Worm (Caenorhabditis elegans) whole organism, L3 larva: ENCODE data around the gene F11C1.10.
A peak's percentile ranks its signal among the peaks of the same experiment; 100 is the strongest.

Experiments used
- ZK546.5 ChIP-seq: sonication (generic microtip); optimal IDR thresholded peaks from 2 replicates; lab custom pipeline; 2017; ENCODE audit warnings: missing biosample characterization, missing genetic modification characterization
- aly-2 ChIP-seq: fragments of 150-350 bp; optimal IDR thresholded peaks from 2 replicates; lab custom pipeline; 2014; ENCODE audit warnings: missing biosample characterization, missing genetic modification characterization
- ama-1 ChIP-seq: fragments of 150-350 bp; optimal IDR thresholded peaks from 2 replicates; lab custom pipeline; 2018
- ceh-16 ChIP-seq: sonication (generic microtip); optimal IDR thresholded peaks from 2 replicates; lab custom pipeline; 2017; ENCODE audit warnings: missing biosample characterization, missing genetic modification characterization
- ceh-28 ChIP-seq: fragments of 150-350 bp; optimal IDR thresholded peaks from 2 replicates; lab custom pipeline; 2014; ENCODE audit warnings: missing biosample characterization, missing genetic modification reagents, missing genetic modification characterization
- ceh-82 ChIP-seq: fragments of 150-350 bp; optimal IDR thresholded peaks from 2 replicates; lab custom pipeline; 2014; ENCODE audit warnings: missing biosample characterization, missing genetic modification characterization
- egl-27 ChIP-seq: sonication (generic microtip); optimal IDR thresholded peaks from 4 replicates; lab custom pipeline; 2017; ENCODE audit warnings: missing biosample characterization, missing genetic modification reagents, missing genetic modification characterization
- elt-2 ChIP-seq: sonication (generic microtip); optimal IDR thresholded peaks from 2 replicates; lab custom pipeline; 2016; ENCODE audit warnings: missing genetic modification reagents, mild to moderate bottlenecking, missing genetic modification characterization, missing compliant biosample characterization
- elt-3 ChIP-seq, 3 experiments: fragments of 150-350 bp in 1 of 3; sonication (generic microtip) in 2 of 3; optimal IDR thresholded peaks; 2 replicates in 2 of 3; 4 replicates in 1 of 3; lab custom pipeline; 2014 to 2017; ENCODE audit warnings: missing biosample characterization in 3 of 3, missing genetic modification characterization in 3 of 3
- eor-1 ChIP-seq, 2 experiments: fragments of 150-350 bp; optimal IDR thresholded peaks; 2 replicates each; lab custom pipeline; 2014 to 2018; ENCODE audit warnings: missing biosample characterization in 2 of 2, missing genetic modification characterization in 2 of 2
- fkh-10 ChIP-seq: sonication (generic microtip); optimal IDR thresholded peaks from 2 replicates; lab custom pipeline; 2017; ENCODE audit warnings: missing biosample characterization, missing genetic modification reagents, missing genetic modification characterization
- fkh-2 ChIP-seq: fragments of 150-350 bp; optimal IDR thresholded peaks from 2 replicates; lab custom pipeline; 2014; ENCODE audit warnings: missing biosample characterization, missing genetic modification reagents, missing genetic modification characterization
- fos-1 ChIP-seq: fragments of 150-350 bp; optimal IDR thresholded peaks from 2 replicates; lab custom pipeline; 2014; ENCODE audit warnings: missing biosample characterization, missing genetic modification characterization
- hmg-11 ChIP-seq: sonication (generic microtip); optimal IDR thresholded peaks from 2 replicates; lab custom pipeline; 2016; ENCODE audit warnings: missing genetic modification characterization, missing compliant biosample characterization
- jun-1 ChIP-seq: fragments of 150-350 bp; optimal IDR thresholded peaks from 2 replicates; lab custom pipeline; 2014; ENCODE audit warnings: missing biosample characterization, missing genetic modification reagents, missing genetic modification characterization
- lin-15B ChIP-seq: fragments of 150-350 bp; optimal IDR thresholded peaks from 2 replicates; lab custom pipeline; 2014; ENCODE audit warnings: missing biosample characterization, missing genetic modification characterization
- lin-39 ChIP-seq: fragments of 150-350 bp; optimal IDR thresholded peaks from 2 replicates; lab custom pipeline; 2018; ENCODE audit warnings: missing biosample characterization, missing genetic modification reagents, missing genetic modification characterization
- mdl-1 ChIP-seq: fragments of 150-350 bp; optimal IDR thresholded peaks from 2 replicates; lab custom pipeline; 2014; ENCODE audit warnings: missing biosample characterization, missing genetic modification characterization
- mml-1 ChIP-seq: fragments of 150-350 bp; sonication (generic microtip); optimal IDR thresholded peaks from 3 replicates; lab custom pipeline; 2014; ENCODE audit warnings: missing biosample characterization, missing genetic modification characterization
- nfya-1 ChIP-seq: sonication (generic microtip); optimal IDR thresholded peaks from 2 replicates; lab custom pipeline; 2017; ENCODE audit warnings: missing genetic modification characterization, mild to moderate bottlenecking, missing compliant biosample characterization, antibody characterized with exemption, moderate library complexity; ENCODE audit not compliant: insufficient read depth
- nhr-11 ChIP-seq: fragments of 150-350 bp; optimal IDR thresholded peaks from 2 replicates; lab custom pipeline; 2014; ENCODE audit warnings: missing biosample characterization, missing genetic modification characterization
- nhr-12 ChIP-seq: fragments of 150-350 bp; optimal IDR thresholded peaks from 2 replicates; lab custom pipeline; 2014; ENCODE audit warnings: missing biosample characterization, missing genetic modification characterization
- nhr-25 ChIP-seq: sonication (generic microtip); optimal IDR thresholded peaks from 2 replicates; lab custom pipeline; 2017; ENCODE audit warnings: missing biosample characterization, missing genetic modification characterization
- nhr-28 ChIP-seq: fragments of 150-350 bp; optimal IDR thresholded peaks from 2 replicates; lab custom pipeline; 2014; ENCODE audit warnings: missing biosample characterization, missing genetic modification characterization
- nhr-43 ChIP-seq: sonication (generic microtip); optimal IDR thresholded peaks from 2 replicates; lab custom pipeline; 2016; ENCODE audit warnings: mild to moderate bottlenecking, missing genetic modification characterization, missing compliant biosample characterization; ENCODE audit not compliant: poor library complexity, severe bottlenecking
- nhr-67 ChIP-seq: fragments of 150-350 bp; optimal IDR thresholded peaks from 2 replicates; lab custom pipeline; 2014; ENCODE audit warnings: missing biosample characterization, missing genetic modification characterization
- nhr-76 ChIP-seq: fragments of 150-350 bp; sonication (generic microtip); optimal IDR thresholded peaks from 5 replicates; lab custom pipeline; 2014; ENCODE audit warnings: missing biosample characterization, missing genetic modification characterization
- nhr-77 ChIP-seq: fragments of 150-350 bp; optimal IDR thresholded peaks from 2 replicates; lab custom pipeline; 2014; ENCODE audit warnings: missing biosample characterization, missing genetic modification characterization
- pha-4 ChIP-seq: fragments of 150-350 bp; optimal IDR thresholded peaks from 2 replicates; lab custom pipeline; 2014; ENCODE audit warnings: missing biosample characterization, missing genetic modification reagents, missing genetic modification characterization
- pqm-1 ChIP-seq: fragments of 150-350 bp; optimal IDR thresholded peaks from 2 replicates; lab custom pipeline; 2017; ENCODE audit warnings: missing biosample characterization, missing genetic modification characterization, inconsistent platforms
- snpc-4 ChIP-seq: fragments of 150-350 bp; optimal IDR thresholded peaks from 2 replicates; lab custom pipeline; 2014; ENCODE audit warnings: missing biosample characterization, missing genetic modification characterization
- unc-39 ChIP-seq: sonication (generic microtip); optimal IDR thresholded peaks from 4 replicates; lab custom pipeline; 2017; ENCODE audit warnings: missing biosample characterization, missing genetic modification characterization
- ztf-11 ChIP-seq: fragments of 150-350 bp; optimal IDR thresholded peaks from 2 replicates; lab custom pipeline; 2014; ENCODE audit warnings: missing biosample characterization, missing genetic modification characterization
- ztf-4 ChIP-seq: fragments of 150-350 bp; optimal IDR thresholded peaks from 2 replicates; lab custom pipeline; 2014; ENCODE audit warnings: missing biosample characterization, missing genetic modification characterization

The F11C1.10 gene

ce11 chrX:12975595-12976089, 1.2 kb upstream of the F11C1.10 start, which contains the start of gene ppk-3 (continued):
- TF ChIP-seq mml-1 (tag; lab: Kevin White, UChicago) (no peak), aly-2 (tag; lab: Kevin White, UChicago) (no peak), hmg-11 (tag; lab: Kevin White, UChicago) (peak; percentile 70), nhr-11 (tag; lab: Kevin White, UChicago) (no peak), egl-27 (tag; lab: Kevin White, UChicago) (no peak)

- TF ChIP-seq pha-4, result peak; percentile 6
- TF ChIP-seq fkh-2 (tag; lab: Kevin White, UChicago), result no peak
- TF ChIP-seq elt-2 (tag; lab: Kevin White, UChicago), result peak; percentile 18
Observed at ce11 chrX:12977451-12977850, 569 bp downstream of the F11C1.10 start, which contains the start of gene F11C1.9. TSS of gene F11C1.9 (minus strand) at chrX:12977551.

- TF ChIP-seq nhr-25 (tag; lab: Kevin White, UChicago) (no peak), elt-2 (tag; lab: Kevin White, UChicago) (no peak), lin-15B (tag; lab: Kevin White, UChicago) (no peak), nhr-43 (no peak), eor-1 (tag; optimal IDR thresholded peaks at IDR 0.05; lab: Kevin White, UChicago) (no peak)
Observed at ce11 chrX:12978569-12978968, 1.7 kb downstream of the F11C1.10 start.

ce11 chrX:12979747-12980146, 2.9 kb downstream of the F11C1.10 start:
- TF ChIP-seq pqm-1 (tag; lab: Kevin White, UChicago), result peak; percentile 54
- TF ChIP-seq elt-2 (tag; lab: Kevin White, UChicago), result peak; percentile 70
- no peak for TF ChIP-seq nhr-76 (tag; lab: Kevin White, UChicago)

ce11 chrX:12981393-12981792, 4.5 kb downstream of the F11C1.10 start, which contains the start of gene scav-4:
TSS of gene scav-4 (plus strand) at chrX:12981775.
- TF ChIP-seq pqm-1 (tag; lab: Kevin White, UChicago) (peak; percentile 31), nhr-76 (tag; lab: Kevin White, UChicago) (no peak), pha-4 (peak; percentile 3), ceh-82 (tag; lab: Kevin White, UChicago) (no peak), elt-2 (tag; lab: Kevin White, UChicago) (peak; percentile 86)

ce11 chrX:12982725-12983124, 5.8 kb downstream of the F11C1.10 start:
- TF ChIP-seq elt-2 (tag; lab: Kevin White, UChicago), result peak; percentile 77
- no peak for TF ChIP-seq elt-3 (tag; optimal IDR thresholded peaks at IDR 0.05; lab: Kevin White, UChicago)

ce11 chrX:12987119-12987518, 10.2 kb downstream of the F11C1.10 start, which contains the start of gene mff-1:
TSS of gene mff-1 (minus strand) at chrX:12987219.
- TF ChIP-seq eor-1 (tag; optimal IDR thresholded peaks at IDR 0.05; lab: Kevin White, UChicago), result no peak
- no peak for TF ChIP-seq unc-39
- no peak for TF ChIP-seq nhr-67 (tag; lab: Kevin White, UChicago)
- TF ChIP-seq mml-1 (tag; lab: Kevin White, UChicago), result no peak
- no peak for TF ChIP-seq ceh-82 (tag; lab: Kevin White, UChicago)
- TF ChIP-seq ceh-16 (tag; lab: Kevin White, UChicago), result no peak
- no peak for TF ChIP-seq ztf-4 (tag; lab: Kevin White, UChicago)
- no peak for TF ChIP-seq lin-15B (tag; lab: Kevin White, UChicago)
- no peak for TF ChIP-seq hmg-11 (tag; lab: Kevin White, UChicago)
- TF ChIP-seq ama-1 (lab: Kevin White, UChicago), result no peak
- no peak for TF ChIP-seq lin-39 (tag; lab: Kevin White, UChicago)
- no peak for TF ChIP-seq jun-1 (tag; lab: Kevin White, UChicago)
- TF ChIP-seq nhr-76 (tag; lab: Kevin White, UChicago), result no peak

- TF ChIP-seq ceh-16 (tag; lab: Kevin White, UChicago), result no peak
- TF ChIP-seq pha-4, result peak; percentile 50
- no peak for TF ChIP-seq nhr-77 (tag; lab: Kevin White, UChicago)
- TF ChIP-seq eor-1 (tag; optimal IDR thresholded peaks at IDR 0.05; lab: Kevin White, UChicago), result no peak
- no peak for TF ChIP-seq nhr-11 (tag; lab: Kevin White, UChicago)
- no peak for TF ChIP-seq ZK546.5 (tag; lab: Kevin White, UChicago)
- TF ChIP-seq nhr-43, result no peak
- TF ChIP-seq nhr-28 (tag; lab: Kevin White, UChicago), result no peak
- no peak for TF ChIP-seq aly-2 (tag; lab: Kevin White, UChicago)
- no peak for TF ChIP-seq ama-1 (lab: Kevin White, UChicago)
- no peak for TF ChIP-seq fos-1
- TF ChIP-seq fkh-10, result no peak
- TF ChIP-seq fkh-2 (tag; lab: Kevin White, UChicago), result no peak
- no peak for TF ChIP-seq ztf-11 (tag; lab: Kevin White, UChicago)
- no peak for TF ChIP-seq ceh-28
- no peak for TF ChIP-seq jun-1 (tag; lab: Kevin White, UChicago)
- TF ChIP-seq unc-39, result no peak
- TF ChIP-seq nhr-67 (tag; lab: Kevin White, UChicago), result no peak
- TF ChIP-seq snpc-4, result no peak
- no peak for TF ChIP-seq nhr-12 (tag; lab: Kevin White, UChicago)
- no peak for TF ChIP-seq ceh-82 (tag; lab: Kevin White, UChicago)
- TF ChIP-seq hmg-11 (tag; lab: Kevin White, UChicago), result no peak
- TF ChIP-seq nfya-1 (tag; lab: Kevin White, UChicago), result peak; percentile 46
- TF ChIP-seq egl-27 (tag; lab: Kevin White, UChicago), result no peak
- TF ChIP-seq mdl-1 (tag; lab: Kevin White, UChicago), result no peak
Observed at ce11 chrX:12989205-12989604, 12.3 kb downstream of the F11C1.10 start, which contains the start of gene F11C1.7. TSS of gene F11C1.7 (plus strand) at chrX:12989344.
